ENCODE assay signal across 5 worm cellular contexts in the genomic region with DNA sequence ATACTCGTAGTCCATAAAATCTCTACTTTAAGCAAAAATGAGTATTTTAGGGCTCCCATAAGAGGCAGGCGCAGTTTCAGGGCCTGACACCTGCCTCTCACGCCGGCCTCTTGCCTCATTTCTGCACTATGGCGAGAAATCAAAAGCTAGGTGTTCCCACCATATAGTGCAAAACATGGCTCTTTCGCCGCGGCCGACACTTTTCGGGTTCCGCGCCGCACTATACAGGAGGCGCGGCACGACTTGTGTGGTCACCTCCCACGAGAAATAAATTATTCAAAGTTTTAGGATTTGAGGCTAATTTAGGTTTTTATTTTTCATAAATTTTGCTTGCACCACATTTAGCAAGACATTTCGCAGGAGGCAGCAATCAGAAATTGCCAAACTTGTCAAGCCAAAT.
TF ChIP-seq lines count a peak whose summit lies in the region.

No protein-coding gene starts in this region.

TF ChIP-seq in whole organism, L1 larva, 84 proteins besides CTCF, POLR2A, EP300 and RAD21:
- TF ChIP-seq ets-5 (GFP tag; IDR thresholded peaks at IDR 0.05; lab: Robert Waterston, UW) (no peak), nhr-11 (tag; optimal IDR thresholded peaks at IDR 0.05; lab: Kevin White, UChicago) (no peak), ceh-63 (GFP tag; optimal IDR thresholded peaks at IDR 0.05; lab: Kevin White, UChicago) (no peak), elt-3 (tag; optimal IDR thresholded peaks at IDR 0.05; lab: Kevin White, UChicago) (no peak), unc-98 (GFP tag; IDR thresholded peaks at IDR 0.05; lab: Robert Waterston, UW) (no peak), lin-14 (GFP tag; optimal IDR thresholded peaks at IDR 0.05; lab: Kevin White, UChicago) (no peak), snpc-4 (tag; optimal IDR thresholded peaks at IDR 0.05; lab: Kevin White, UChicago) (peak; percentile 6), swsn-7 (tag; optimal IDR thresholded peaks at IDR 0.05; lab: Kevin White, UChicago) (no peak), efl-1 (optimal IDR thresholded peaks at IDR 0.05; lab: Kevin White, UChicago) (no peak), efl-1 (GFP tag; optimal IDR thresholded peaks at IDR 0.05 in 1 of 2; lab: Kevin White, UChicago) (peak in 1 of 2 experiments; percentile 65), sox-4 (tag; optimal IDR thresholded peaks at IDR 0.05; lab: Kevin White, UChicago) (no peak), ceh-82 (tag; optimal IDR thresholded peaks at IDR 0.05; lab: Kevin White, UChicago) (no peak), pqm-1 (tag; optimal IDR thresholded peaks at IDR 0.05; lab: Kevin White, UChicago) (no peak)

TF ChIP-seq in whole organism, L2 larva, 48 proteins besides CTCF, POLR2A, EP300 and RAD21:
- peak; percentile 30 for TF ChIP-seq snpc-4 (tag; optimal IDR thresholded peaks at IDR 0.05; lab: Kevin White, UChicago)
- no peak for TF ChIP-seq lin-13 (GFP tag; optimal IDR thresholded peaks at IDR 0.05; lab: Kevin White, UChicago)
TF ChIP-seq in whole organism, L2 larva: peak in this region for 1.

TF ChIP-seq in whole organism, L3 larva, 47 proteins besides CTCF, POLR2A, EP300 and RAD21:
- TF ChIP-seq lin-15B (tag; optimal IDR thresholded peaks at IDR 0.05; lab: Kevin White, UChicago) (no peak), snpc-4 (tag; optimal IDR thresholded peaks at IDR 0.05; lab: Kevin White, UChicago) (peak; percentile 30), daf-12 (tag; optimal IDR thresholded peaks at IDR 0.05; lab: Kevin White, UChicago) (no peak), unc-39 (tag; optimal IDR thresholded peaks at IDR 0.05; lab: Kevin White, UChicago) (no peak), hmg-11 (tag; optimal IDR thresholded peaks at IDR 0.05; lab: Kevin White, UChicago) (no peak)
TF ChIP-seq in whole organism, L3 larva: peak in this region for 1.

TF ChIP-seq in whole organism, L4 larva, 104 proteins besides CTCF, POLR2A, EP300 and RAD21:
- peak; percentile 15; the same call in 1 of the 2 replicates for TF ChIP-seq set-16 (GFP tag; IDR thresholded peaks at IDR 0.05; lab: Robert Waterston, UW)
- TF ChIP-seq nhr-41 (GFP tag; IDR thresholded peaks at IDR 0.05; lab: Robert Waterston, UW) = no peak

TF ChIP-seq in whole organism, young adult, 124 proteins besides CTCF, POLR2A, EP300 and RAD21:
- no peak for TF ChIP-seq let-607 (tag; optimal IDR thresholded peaks at IDR 0.05; lab: Kevin White, UChicago)
- peak; percentile 49; the same call in 1 of the 2 replicates for TF ChIP-seq hmg-1.2 (GFP tag; IDR thresholded peaks at IDR 0.05; lab: Robert Waterston, UW)
- TF ChIP-seq Y56A3A.18 (GFP tag; IDR thresholded peaks at IDR 0.05; lab: Robert Waterston, UW) = no peak
- peak; percentile 40 for TF ChIP-seq snpc-4 (GFP tag; optimal IDR thresholded peaks at IDR 0.05; lab: Kevin White, UChicago)
- TF ChIP-seq snpc-4 (tag; optimal IDR thresholded peaks at IDR 0.05; lab: Kevin White, UChicago) = peak in 3 of 4 experiments; percentile 58 to 90 (median 88)
- TF ChIP-seq atf-7 (tag; optimal IDR thresholded peaks at IDR 0.05; lab: Kevin White, UChicago) = no peak
- TF ChIP-seq F49E8.2 (tag; optimal IDR thresholded peaks at IDR 0.05; lab: Kevin White, UChicago; ENCODE audit: insufficient read depth) = no peak
- no peak for TF ChIP-seq ZK185.1 (tag; optimal IDR thresholded peaks at IDR 0.05; lab: Kevin White, UChicago; ENCODE audit: poor library complexity, severe bottlenecking)
- TF ChIP-seq gei-17 (GFP tag; optimal IDR thresholded peaks at IDR 0.05; lab: Kevin White, UChicago) = no peak
- no peak for TF ChIP-seq cebp-1 (GFP tag; IDR thresholded peaks at IDR 0.05; lab: Robert Waterston, UW)
- TF ChIP-seq cebp-1 (tag; optimal IDR thresholded peaks at IDR 0.05; lab: Kevin White, UChicago) = no peak
- TF ChIP-seq snpc-1.1 (tag; optimal IDR thresholded peaks at IDR 0.05; lab: Kevin White, UChicago; ENCODE audit: insufficient read depth) = peak; percentile 71
